Fruit fly (Drosophila melanogaster): Measurements from ENCODE around the gene CG13373.

dm6 chrX:493445-494190, 16.8 kb downstream of the CG13373 start, which contains the start of gene CG17896:
- no peak for TF ChIP-seq Dll (optimal IDR thresholded peaks at IDR 0.05)
- no peak for TF ChIP-seq psq (optimal IDR thresholded peaks at IDR 0.05)
- no peak for TF ChIP-seq EcR (GFP tag; optimal IDR thresholded peaks at IDR 0.05)
- TF ChIP-seq usp (GFP tag; optimal IDR thresholded peaks at IDR 0.05) = no peak
- no peak for TF ChIP-seq CG8478 (optimal IDR thresholded peaks at IDR 0.05)
- no peak for TF ChIP-seq pan (optimal IDR thresholded peaks at IDR 0.05)

Data from whole organism.